Fruit fly (Drosophila melanogaster): ENCODE results near the gene Pus7.

Gene Pus7

dm6 chr3L:8509567-8510109, at the start of gene Pus7, which contains the start of gene ZC3H3 (continued):
- TF ChIP-seq bsh (GFP tag; optimal IDR thresholded peaks at IDR 0.05) (no peak), gfzf (GFP tag; optimal IDR thresholded peaks at IDR 0.05) (peak; percentile 64), CG17385 (GFP tag; optimal IDR thresholded peaks at IDR 0.05) (no peak), twi (tag; optimal IDR thresholded peaks at IDR 0.05) (peak; percentile 3), vvl (GFP tag; IDR thresholded peaks at IDR 0.05) (0 out of 2 replicates have a peak, but pooled peaks have one; percentile 12), zfh2 (GFP tag; optimal IDR thresholded peaks at IDR 0.05) (no peak), ato (GFP tag; IDR thresholded peaks at IDR 0.05; ENCODE audit: partially characterized antibody) (no peak), MESR4 (GFP tag; optimal IDR thresholded peaks at IDR 0.05) (peak; percentile 90), CG11247 (GFP tag; IDR thresholded peaks at IDR 0.05) (no peak), CG10959 (GFP tag; IDR thresholded peaks at IDR 0.05) (no peak), CG15601 (tag; optimal IDR thresholded peaks at IDR 0.05) (peak; percentile 43), CG17912 (GFP tag; optimal IDR thresholded peaks at IDR 0.05) (no peak), CG14710 (tag; optimal IDR thresholded peaks at IDR 0.05) (peak; percentile 59), CG9797 (GFP tag; optimal IDR thresholded peaks at IDR 0.05) (peak; percentile 73), gem (tag; optimal IDR thresholded peaks at IDR 0.05) (no peak), CG12391 (tag; optimal IDR thresholded peaks at IDR 0.05) (peak; percentile 65), ssp (GFP tag; IDR thresholded peaks at IDR 0.05) (no peak), CG7271 (tag; optimal IDR thresholded peaks at IDR 0.05) (no peak), Dbx (GFP tag; IDR thresholded peaks at IDR 0.05) (0 out of 3 replicates have a peak, but pooled peaks have one; percentile 41), ara (GFP tag; IDR thresholded peaks at IDR 0.05) (no peak), lab (GFP tag; optimal IDR thresholded peaks at IDR 0.05) (no peak), CG10431 (GFP tag; optimal IDR thresholded peaks at IDR 0.05) (no peak), CG11560 (tag; IDR thresholded peaks at IDR 0.05) (no peak), CG17568 (GFP tag; optimal IDR thresholded peaks at IDR 0.05) (no peak), CG15514 (GFP tag; optimal IDR thresholded peaks at IDR 0.05) (peak; percentile 42), CG18619 (GFP tag; optimal IDR thresholded peaks at IDR 0.05) (no peak), otp (GFP tag; IDR thresholded peaks at IDR 0.05) (no peak), ewg (GFP tag; optimal IDR thresholded peaks at IDR 0.05) (peak; percentile 37), Xbp1 (GFP tag; optimal IDR thresholded peaks at IDR 0.05) (peak; percentile 27), sd (tag; optimal IDR thresholded peaks at IDR 0.05) (no peak), run (tag; optimal IDR thresholded peaks at IDR 0.05) (no peak), fd3F (GFP tag; optimal IDR thresholded peaks at IDR 0.05) (no peak), knrl (GFP tag; IDR thresholded peaks at IDR 0.05; ENCODE audit: partially characterized antibody) (no peak), CG9437 (GFP tag; optimal IDR thresholded peaks at IDR 0.05) (peak; percentile 78), CG13123 (GFP tag; optimal IDR thresholded peaks at IDR 0.05) (no peak), CG10321 (GFP tag; IDR thresholded peaks at IDR 0.05) (no peak), CG30020 (tag; optimal IDR thresholded peaks at IDR 0.05) (peak; percentile 44), CG33557 (GFP tag; optimal IDR thresholded peaks at IDR 0.05) (no peak), CG2678 (tag; optimal IDR thresholded peaks at IDR 0.05) (no peak), CG4360 (GFP tag; IDR thresholded peaks at IDR 0.05) (no peak), CG14860 (GFP tag; IDR thresholded peaks at IDR 0.05; ENCODE audit: partially characterized antibody) (no peak), CG10147 (GFP tag; optimal IDR thresholded peaks at IDR 0.05) (peak; percentile 55), Nf-YA (GFP tag; IDR thresholded peaks at IDR 0.05) (no peak), CoRest (tag; optimal IDR thresholded peaks at IDR 0.05) (peak; percentile 36), grau (tag; optimal IDR thresholded peaks at IDR 0.05) (peak; percentile 26), CG16813 (GFP tag; IDR thresholded peaks at IDR 0.05; ENCODE audit: partially characterized antibody) (no peak), Gsc (GFP tag; IDR thresholded peaks at IDR 0.05) (no peak), CG10654 (GFP tag; optimal IDR thresholded peaks at IDR 0.05) (peak; percentile 4), cato (GFP tag; optimal IDR thresholded peaks at IDR 0.05; ENCODE audit: borderline replicate concordance) (no peak)

Data from whole organism, embryonic.